Worm (Caenorhabditis elegans): ENCODE measurements around the gene col-36.

col-36 gene

DNA sequence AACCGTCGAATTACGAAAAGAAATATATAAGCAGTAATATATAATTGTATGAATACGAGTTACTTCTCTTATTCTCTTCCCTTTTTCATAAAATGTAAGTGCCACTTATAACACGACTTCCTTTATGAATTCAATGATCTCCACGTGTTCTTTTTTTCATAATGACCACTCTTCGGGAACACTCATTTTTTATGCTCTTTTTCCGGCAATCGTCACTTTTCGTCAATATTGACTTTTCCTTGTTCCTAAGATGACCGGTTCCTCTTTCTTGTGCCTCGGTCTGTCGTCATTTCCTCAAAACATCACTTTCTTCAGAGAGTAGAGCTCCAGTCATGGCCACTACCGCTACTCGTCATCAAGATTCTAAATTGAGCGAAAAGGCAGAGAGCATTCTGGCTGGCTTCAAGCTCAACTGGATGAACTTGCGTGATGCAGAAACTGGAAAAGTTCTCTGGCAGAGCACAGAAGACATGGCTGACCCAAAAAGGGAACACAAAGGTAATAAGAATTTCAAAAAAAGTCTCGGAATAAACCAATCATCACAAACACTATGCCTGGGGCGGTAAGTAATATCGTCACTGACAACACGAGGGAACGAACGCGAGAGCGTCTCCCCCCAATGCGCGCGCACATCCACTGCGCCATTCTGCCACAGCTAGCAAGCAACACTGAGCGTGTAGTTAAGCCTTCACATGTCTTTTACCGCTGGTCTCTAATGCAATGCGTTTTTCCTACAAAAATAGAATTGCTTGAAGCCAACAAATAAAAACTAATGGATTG, 15.1 kb upstream of the col-36 start, which contains the start of gene pdl-1 (continued):
- TF ChIP-seq ZK546.5 (tag; optimal IDR thresholded peaks at IDR 0.05) (no peak), nhr-42 (GFP tag; IDR thresholded peaks at IDR 0.05) (peak; percentile 69; the same call in 1 of the 2 replicates), Y5F2A.4 (GFP tag; optimal IDR thresholded peaks at IDR 0.05) (peak; percentile 94), T20F7.1 (GFP tag; optimal IDR thresholded peaks at IDR 0.05) (peak; percentile 67), Y75B8A.6 (GFP tag; IDR thresholded peaks at IDR 0.05) (peak; percentile 86), php-3 (GFP tag; IDR thresholded peaks at IDR 0.05) (peak; percentile 80), dpl-1 (GFP tag; optimal IDR thresholded peaks at IDR 0.05) (peak; percentile 40), daf-12 (tag; optimal IDR thresholded peaks at IDR 0.05) (no peak), mep-1 (tag; optimal IDR thresholded peaks at IDR 0.05) (peak; percentile 80), nhr-76 (tag; optimal IDR thresholded peaks at IDR 0.05) (no peak), mdl-1 (tag; optimal IDR thresholded peaks at IDR 0.05) (peak in 1 of 2 experiments; percentile 7), lin-39 (tag; optimal IDR thresholded peaks at IDR 0.05) (no peak), dve-1 (tag; optimal IDR thresholded peaks at IDR 0.05; ENCODE audit: insufficient read depth) (peak; percentile 61), snpc-1.2 (GFP tag; IDR thresholded peaks at IDR 0.05) (peak; percentile 86), daf-16 (GFP tag; optimal IDR thresholded peaks at IDR 0.05) (peak; percentile 70 to 93), daf-16 (tag; optimal IDR thresholded peaks at IDR 0.05) (peak; percentile 81), mdt-29 (GFP tag; IDR thresholded peaks at IDR 0.05) (peak; percentile 85), lin-38 (GFP tag; IDR thresholded peaks at IDR 0.05) (peak; percentile 87), zfp-2 (tag; optimal IDR thresholded peaks at IDR 0.05) (peak; percentile 32), dmd-6 (GFP tag; IDR thresholded peaks at IDR 0.05) (peak; percentile 73), T26A8.4 (GFP tag; IDR thresholded peaks at IDR 0.05) (peak; percentile 93), F26F4.8 (GFP tag; conservative IDR thresholded peaks at IDR 0.05) (peak; percentile 94), ceh-44 (GFP tag; IDR thresholded peaks at IDR 0.05) (peak; percentile 77), lim-7 (GFP tag; IDR thresholded peaks at IDR 0.05) (peak; percentile 99), Y105C5A.15 (GFP tag; IDR thresholded peaks at IDR 0.05) (0 out of 2 replicates have a peak, but pooled peaks have one; percentile 68), ceh-20 (GFP tag; IDR thresholded peaks at IDR 0.05) (peak; percentile 74; the same call in 1 of the 2 replicates), sdz-12 (GFP tag; optimal IDR thresholded peaks at IDR 0.05) (peak; percentile 88), duxl-1 (tag; optimal IDR thresholded peaks at IDR 0.05; ENCODE audit: poor library complexity) (peak; percentile 83), madf-5 (GFP tag; IDR thresholded peaks at IDR 0.05) (peak; percentile 74 to 96; a peak in 3 of 4 replicates), ceh-82 (tag; optimal IDR thresholded peaks at IDR 0.05) (no peak), snpc-4 (tag; optimal IDR thresholded peaks at IDR 0.05) (no peak), unc-130 (GFP tag; optimal IDR thresholded peaks at IDR 0.05) (peak; percentile 57), spr-3 (GFP tag; optimal IDR thresholded peaks at IDR 0.05) (peak; percentile 77), unc-62 (GFP tag; optimal IDR thresholded peaks at IDR 0.05 in 1 of 2) (peak in 1 of 2 experiments; percentile 89), unc-62 (tag; optimal IDR thresholded peaks at IDR 0.05) (peak; percentile 11), lin-29 (GFP tag; IDR thresholded peaks at IDR 0.05) (peak; percentile 70), dmd-9 (GFP tag; IDR thresholded peaks at IDR 0.05) (peak; percentile 81), ceh-32 (tag; optimal IDR thresholded peaks at IDR 0.05; ENCODE audit: poor library complexity) (peak; percentile 51), vab-7 (GFP tag; IDR thresholded peaks at IDR 0.05) (peak; percentile 96), fkh-10 (GFP tag; optimal IDR thresholded peaks at IDR 0.05) (no peak), ctbp-1 (GFP tag; IDR thresholded peaks at IDR 0.05) (peak; percentile 93), mxl-3 (GFP tag; optimal IDR thresholded peaks at IDR 0.05) (peak; percentile 53), attf-4 (tag; optimal IDR thresholded peaks at IDR 0.05) (peak; percentile 28), ceh-62 (tag; optimal IDR thresholded peaks at IDR 0.05) (no peak), ces-1 (GFP tag; optimal IDR thresholded peaks at IDR 0.05) (no peak), aly-2 (tag; optimal IDR thresholded peaks at IDR 0.05) (no peak), rbr-2 (tag; optimal IDR thresholded peaks at IDR 0.05) (peak; percentile 84), ZK337.2 (GFP tag; IDR thresholded peaks at IDR 0.05) (peak; percentile 81), mxl-2 (GFP tag; conservative IDR thresholded peaks at IDR 0.05) (no peak; the same call in 1 of the 2 replicates), zip-11 (GFP tag; IDR thresholded peaks at IDR 0.05) (peak; percentile 55; the same call in 1 of the 2 replicates)
